Worm (Caenorhabditis elegans): ENCODE data around the gene F10D7.10.

F10D7.10 gene

DNA sequence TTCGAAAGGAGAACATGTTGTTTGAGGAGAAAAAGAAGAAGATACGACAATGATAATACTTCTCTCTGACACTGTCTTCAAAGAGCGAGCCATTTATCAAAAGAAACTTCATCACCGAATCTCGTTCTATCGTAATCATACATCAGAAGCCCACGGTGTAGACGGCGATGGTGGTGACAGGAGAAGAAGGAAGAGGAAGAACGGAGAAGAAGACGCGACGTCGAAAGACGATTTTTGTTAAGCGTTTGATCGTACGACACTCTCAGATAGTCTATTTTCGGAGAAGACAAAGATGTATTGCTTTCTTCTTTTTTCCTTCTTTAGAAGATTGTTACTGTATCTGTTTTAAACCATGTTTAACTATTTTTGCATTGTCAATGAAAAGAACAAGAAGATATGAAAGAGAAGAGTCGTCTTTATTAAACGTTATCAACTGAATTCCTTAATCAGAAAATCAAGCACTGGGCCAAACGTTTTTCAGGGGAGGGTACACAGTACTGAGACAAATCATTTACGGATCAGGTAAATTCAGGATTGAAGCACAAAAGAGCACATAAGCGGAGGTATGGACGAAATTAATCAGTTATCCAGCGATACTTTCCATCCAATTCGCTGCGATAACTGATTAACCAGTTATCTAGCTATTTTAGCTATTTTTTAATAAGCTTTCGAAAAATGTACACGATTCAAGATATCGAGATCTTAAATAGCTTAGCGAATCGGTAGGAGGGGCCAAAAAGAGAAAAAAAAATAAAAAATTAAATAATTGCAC lies 40.4 kb upstream of the F10D7.10 start:
- peak; percentile 22 for TF ChIP-seq R02D3.7 (tag; optimal IDR thresholded peaks at IDR 0.05)
- TF ChIP-seq fos-1 (tag; optimal IDR thresholded peaks at IDR 0.05): peak; percentile 15
- peak; percentile 87 for TF ChIP-seq nhr-25 (tag; optimal IDR thresholded peaks at IDR 0.05)
- TF ChIP-seq elt-3 (tag; optimal IDR thresholded peaks at IDR 0.05): peak in 2 of 3 experiments; percentile 28 to 58
- TF ChIP-seq eor-1 (tag; optimal IDR thresholded peaks at IDR 0.05): no peak
- peak; percentile 81 for TF ChIP-seq nhr-43 (tag; optimal IDR thresholded peaks at IDR 0.05; ENCODE audit: poor library complexity, severe bottlenecking)
- TF ChIP-seq nfya-1 (tag; optimal IDR thresholded peaks at IDR 0.05; ENCODE audit: insufficient read depth): no peak
- peak; percentile 62 for TF ChIP-seq ztf-4 (tag; optimal IDR thresholded peaks at IDR 0.05)
- TF ChIP-seq ztf-11 (tag; optimal IDR thresholded peaks at IDR 0.05): no peak
- peak; percentile 5 for TF ChIP-seq hmg-11 (tag; optimal IDR thresholded peaks at IDR 0.05)
- peak; percentile 69 for TF ChIP-seq tbx-2 (tag; optimal IDR thresholded peaks at IDR 0.05)
- peak; percentile 52 for TF ChIP-seq lsy-12 (tag; optimal IDR thresholded peaks at IDR 0.05)
- no peak for TF ChIP-seq daf-12 (tag; optimal IDR thresholded peaks at IDR 0.05)
- TF ChIP-seq nhr-23 (tag; optimal IDR thresholded peaks at IDR 0.05): peak; percentile 87
- peak; percentile 97 for TF ChIP-seq ama-1 (optimal IDR thresholded peaks at IDR 0.05)
- TF ChIP-seq ceh-28 (tag; optimal IDR thresholded peaks at IDR 0.05): peak; percentile 48
- peak; percentile 41 for TF ChIP-seq nhr-76 (tag; optimal IDR thresholded peaks at IDR 0.05)
- TF ChIP-seq unc-62 (GFP tag; optimal IDR thresholded peaks at IDR 0.05): peak; percentile 45

ce11 chrX:17417505-17418004 lies 38.0 kb upstream of the F10D7.10 start:
- TF ChIP-seq ztf-4 (tag; optimal IDR thresholded peaks at IDR 0.05) (no peak), aly-2 (tag; optimal IDR thresholded peaks at IDR 0.05) (no peak), lsy-12 (tag; optimal IDR thresholded peaks at IDR 0.05) (no peak), nhr-25 (tag; optimal IDR thresholded peaks at IDR 0.05) (peak; percentile 2), elt-3 (tag; optimal IDR thresholded peaks at IDR 0.05) (no peak), nhr-43 (tag; optimal IDR thresholded peaks at IDR 0.05; ENCODE audit: poor library complexity, severe bottlenecking) (no peak), egl-27 (tag; optimal IDR thresholded peaks at IDR 0.05) (no peak)

DNA sequence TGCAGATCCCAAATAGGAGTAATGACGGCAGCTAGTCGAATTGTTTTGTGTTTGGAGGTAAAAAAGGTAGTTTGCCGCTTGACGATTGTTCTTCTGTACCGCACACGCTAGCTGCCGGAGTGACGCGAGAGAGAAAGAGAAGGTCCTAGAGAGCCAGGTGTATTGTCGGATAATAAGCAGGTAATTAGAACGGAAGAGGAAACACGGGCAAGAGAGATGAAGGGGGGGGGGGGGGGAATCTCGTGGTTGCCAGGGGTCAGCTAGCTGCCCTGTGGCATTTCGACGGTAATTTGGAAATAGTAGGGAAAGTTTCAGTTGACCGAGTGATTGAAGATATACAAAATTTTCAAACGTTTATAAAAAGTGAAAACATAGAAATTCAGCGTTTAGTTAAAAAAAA lies 34.3 kb upstream of the F10D7.10 start, which contains the start of gene crb-1:
crb-1 (minus strand) TSS at position 147 of the 400 bp plus-strand sequence.
- no peak for TF ChIP-seq lin-39 (tag; optimal IDR thresholded peaks at IDR 0.05)
- TF ChIP-seq ZK546.5 (tag; optimal IDR thresholded peaks at IDR 0.05): no peak
- no peak for TF ChIP-seq unc-62 (GFP tag; optimal IDR thresholded peaks at IDR 0.05)
- TF ChIP-seq daf-12 (tag; optimal IDR thresholded peaks at IDR 0.05): no peak
- no peak for TF ChIP-seq nhr-77 (tag; optimal IDR thresholded peaks at IDR 0.05)
- no peak for TF ChIP-seq nhr-23 (tag; optimal IDR thresholded peaks at IDR 0.05)
- TF ChIP-seq pqm-1 (tag; optimal IDR thresholded peaks at IDR 0.05): no peak

- no peak for TF ChIP-seq ceh-9 (tag; optimal IDR thresholded peaks at IDR 0.05)
- no peak for TF ChIP-seq nhr-76 (tag; optimal IDR thresholded peaks at IDR 0.05)
- TF ChIP-seq R02D3.7 (tag; optimal IDR thresholded peaks at IDR 0.05): no peak
- TF ChIP-seq aly-2 (tag; optimal IDR thresholded peaks at IDR 0.05): no peak
- no peak for TF ChIP-seq ztf-4 (tag; optimal IDR thresholded peaks at IDR 0.05)
- no peak for TF ChIP-seq daf-12 (tag; optimal IDR thresholded peaks at IDR 0.05)
- no peak for TF ChIP-seq lin-15B (tag; optimal IDR thresholded peaks at IDR 0.05)
- no peak for TF ChIP-seq nhr-77 (tag; optimal IDR thresholded peaks at IDR 0.05)
- TF ChIP-seq nhr-28 (tag; optimal IDR thresholded peaks at IDR 0.05): no peak
- no peak for TF ChIP-seq nhr-237 (tag; optimal IDR thresholded peaks at IDR 0.05)
- TF ChIP-seq nfya-1 (tag; optimal IDR thresholded peaks at IDR 0.05; ENCODE audit: insufficient read depth): no peak
- no peak for TF ChIP-seq ceh-16 (tag; optimal IDR thresholded peaks at IDR 0.05)
- no peak for TF ChIP-seq mml-1 (tag; optimal IDR thresholded peaks at IDR 0.05)
- no peak for TF ChIP-seq fkh-2 (tag; optimal IDR thresholded peaks at IDR 0.05)
- TF ChIP-seq nhr-23 (tag; optimal IDR thresholded peaks at IDR 0.05): no peak
These were observed 33.1 kb upstream of the F10D7.10 start for ce11 chrX:17412642-17413041.

DNA sequence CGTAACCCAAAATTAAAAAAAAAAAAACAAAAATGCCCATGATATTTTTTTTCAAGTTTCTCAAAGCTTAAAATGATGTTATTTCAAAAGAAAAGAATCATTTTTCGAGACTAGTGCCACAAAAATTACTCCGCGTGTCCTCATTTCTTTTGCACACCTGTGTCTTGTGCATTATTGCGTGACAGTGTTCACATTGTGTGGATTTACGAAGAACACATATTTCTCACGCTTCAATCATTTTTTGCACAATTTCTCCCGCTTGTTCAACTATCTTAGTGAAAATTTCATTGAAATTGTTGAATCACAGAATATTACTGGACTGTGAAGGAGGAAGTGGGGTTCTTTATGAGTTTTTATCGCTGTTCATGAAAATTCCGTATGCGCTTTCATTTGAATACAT lies 29.3 kb upstream of the F10D7.10 start:
- peak; percentile 57 for TF ChIP-seq pha-4 (tag; optimal IDR thresholded peaks at IDR 0.05)
- peak; percentile 83 for TF ChIP-seq R02D3.7 (tag; optimal IDR thresholded peaks at IDR 0.05)
- no peak for TF ChIP-seq elt-3 (tag; optimal IDR thresholded peaks at IDR 0.05)

Measured in whole organism, L3 larva.